Worm (Caenorhabditis elegans): Measurements from ENCODE around the gene C24D10.49.

- no peak for TF ChIP-seq ces-1 (GFP tag; optimal IDR thresholded peaks at IDR 0.05)
- no peak for TF ChIP-seq elt-2 (tag; optimal IDR thresholded peaks at IDR 0.05)
- TF ChIP-seq aha-1 (tag; optimal IDR thresholded peaks at IDR 0.05), result no peak
- TF ChIP-seq nhr-11 (tag; optimal IDR thresholded peaks at IDR 0.05), result no peak
- TF ChIP-seq pqm-1 (tag; optimal IDR thresholded peaks at IDR 0.05), result no peak
- TF ChIP-seq nhr-71 (tag; optimal IDR thresholded peaks at IDR 0.05), result no peak
- TF ChIP-seq ceh-8 (GFP tag; optimal IDR thresholded peaks at IDR 0.05), result no peak
- no peak for TF ChIP-seq sup-37 (GFP tag; optimal IDR thresholded peaks at IDR 0.05)
- TF ChIP-seq hpl-2 (GFP tag; optimal IDR thresholded peaks at IDR 0.05), result no peak
- no peak for TF ChIP-seq nhr-76 (tag; optimal IDR thresholded peaks at IDR 0.05)
These were observed 49.6 kb upstream of the C24D10.49 start for ce11 chrIV:5206716-5207115.

Data from whole organism, L1 larva.